Worm (Caenorhabditis elegans) whole organism, L1 larva: ENCODE results near the gene K09H11.4.

Source experiments
- C04F5.9 ChIP-seq: sonication (generic microtip); optimal IDR thresholded peaks from 2 replicates; lab custom pipeline; 2016; ENCODE audit warnings: missing genetic modification characterization, missing compliant biosample characterization
- C34B4.2 ChIP-seq: sonication (generic microtip); optimal IDR thresholded peaks from 2 replicates; lab custom pipeline; 2017; ENCODE audit warnings: mild to moderate bottlenecking, missing genetic modification characterization, missing compliant biosample characterization
- F16B12.6 ChIP-seq: fragments of 150-350 bp; optimal IDR thresholded peaks from 2 replicates; lab custom pipeline; 2014; ENCODE audit warnings: missing biosample characterization, missing genetic modification characterization
- Y116A8C.19 ChIP-seq: sonication (generic microtip); optimal IDR thresholded peaks from 2 replicates; lab custom pipeline; 2016; ENCODE audit warnings: missing compliant biosample characterization, missing genetic modification characterization, borderline replicate concordance
- blmp-1 ChIP-seq: fragments of 150-350 bp; optimal IDR thresholded peaks from 2 replicates; lab custom pipeline; 2014; ENCODE audit warnings: missing biosample characterization, missing genetic modification characterization
- ceh-63 ChIP-seq: fragments of 200-800 bp; sonication (Bioruptor generic); optimal IDR thresholded peaks from 2 replicates; lab custom pipeline; 2018; ENCODE audit warnings: mild to moderate bottlenecking, missing genetic modification characterization, missing compliant biosample characterization
- ceh-8 ChIP-seq: fragments of 200-800 bp; sonication (Bioruptor generic); optimal IDR thresholded peaks from 2 replicates; lab custom pipeline; 2018; ENCODE audit warnings: mild to moderate bottlenecking, missing genetic modification characterization, moderate library complexity, missing compliant biosample characterization
- ceh-88 ChIP-seq: fragments of 200-800 bp; sonication (Bioruptor generic); IDR thresholded peaks from 2 replicates; pipeline ENCODE4 v1.3.6; 2022; ENCODE audit warnings: missing genetic modification characterization, missing compliant biosample characterization
- ceh-90 ChIP-seq: sonication (generic microtip); optimal IDR thresholded peaks from 2 replicates; lab custom pipeline; 2016; ENCODE audit warnings: missing genetic modification characterization, missing compliant biosample characterization
- ces-1 ChIP-seq: fragments of 150-350 bp; optimal IDR thresholded peaks from 2 replicates; lab custom pipeline; 2014; ENCODE audit warnings: missing biosample characterization, missing genetic modification reagents, missing genetic modification characterization
- efl-1 ChIP-seq, 4 experiments: fragments of 150-350 bp; optimal IDR thresholded peaks in 3 of 4; peaks in 1 of 4; 1 replicate in 1 of 4; 2 replicates in 3 of 4; lab custom pipeline; 2014; ENCODE audit warnings: missing biosample characterization in 2 of 4, missing genetic modification characterization in 2 of 4, missing genetic modification reagents in 2 of 4
- egl-13 ChIP-seq: sonication (generic microtip); optimal IDR thresholded peaks from 2 replicates; lab custom pipeline; 2016; ENCODE audit warnings: missing genotype, missing genetic modification reagents, missing genetic modification characterization, missing compliant biosample characterization
- egl-27 ChIP-seq, 2 experiments: fragments of 150-350 bp in 1 of 2; sonication (generic microtip); optimal IDR thresholded peaks; 3 replicates each; lab custom pipeline; 2017 to 2018; ENCODE audit warnings: missing biosample characterization in 2 of 2, missing genetic modification characterization in 2 of 2, missing genetic modification reagents in 2 of 2
- elt-2 ChIP-seq: sonication (generic microtip); optimal IDR thresholded peaks from 2 replicates; lab custom pipeline; 2016; ENCODE audit warnings: missing genetic modification characterization, mild to moderate bottlenecking, inconsistent platforms, missing compliant biosample characterization, missing genetic modification reagents
- fkh-10 ChIP-seq: sonication (generic microtip); optimal IDR thresholded peaks from 2 replicates; lab custom pipeline; 2017; ENCODE audit warnings: missing biosample characterization, missing genetic modification reagents, missing genetic modification characterization
- fos-1 ChIP-seq: fragments of 150-350 bp; optimal IDR thresholded peaks from 2 replicates; lab custom pipeline; 2014; ENCODE audit warnings: missing biosample characterization, missing genetic modification characterization
- hlh-4 ChIP-seq: sonication (generic microtip); optimal IDR thresholded peaks from 2 replicates; lab custom pipeline; 2016; ENCODE audit warnings: mild to moderate bottlenecking, missing genetic modification characterization, missing compliant biosample characterization
- lin-13 ChIP-seq: fragments of 150-350 bp; optimal IDR thresholded peaks from 2 replicates; lab custom pipeline; 2014; ENCODE audit warnings: missing biosample characterization, missing genetic modification reagents, missing genetic modification characterization
- lin-15B ChIP-seq: fragments of 150-350 bp; sonication (generic microtip); optimal IDR thresholded peaks from 3 replicates; lab custom pipeline; 2014; ENCODE audit warnings: missing biosample characterization, missing genetic modification characterization
- lin-35 ChIP-seq, 2 experiments: fragments of 150-350 bp; optimal IDR thresholded peaks; 2 replicates each; lab custom pipeline; 2014; ENCODE audit warnings: missing biosample characterization in 2 of 2, missing genetic modification characterization in 2 of 2, missing genetic modification reagents in 2 of 2
- lin-39 ChIP-seq: fragments of 150-350 bp; optimal IDR thresholded peaks from 2 replicates; lab custom pipeline; 2014; ENCODE audit warnings: missing biosample characterization, missing genetic modification reagents, missing genetic modification characterization
- nhr-11 ChIP-seq: fragments of 150-350 bp; optimal IDR thresholded peaks from 2 replicates; lab custom pipeline; 2014; ENCODE audit warnings: missing biosample characterization, missing genetic modification characterization
- nhr-12 ChIP-seq: sonication (generic microtip); optimal IDR thresholded peaks from 2 replicates; lab custom pipeline; 2017; ENCODE audit warnings: missing biosample characterization, missing genetic modification characterization
- nhr-20 ChIP-seq: sonication (generic microtip); optimal IDR thresholded peaks from 2 replicates; lab custom pipeline; 2016; ENCODE audit warnings: mild to moderate bottlenecking, missing genetic modification characterization, missing compliant biosample characterization
- nhr-28 ChIP-seq: fragments of 150-350 bp; optimal IDR thresholded peaks from 2 replicates; lab custom pipeline; 2014; ENCODE audit warnings: missing biosample characterization, missing genetic modification characterization
- nhr-47 ChIP-seq: sonication (generic microtip); optimal IDR thresholded peaks from 2 replicates; lab custom pipeline; 2016; ENCODE audit warnings: mild to moderate bottlenecking, missing genetic modification characterization, moderate library complexity, missing compliant biosample characterization
- nhr-71 ChIP-seq: sonication (generic microtip); optimal IDR thresholded peaks from 2 replicates; lab custom pipeline; 2016; ENCODE audit warnings: mild to moderate bottlenecking, missing genetic modification characterization, moderate library complexity, missing compliant biosample characterization
- nhr-76 ChIP-seq: sonication (generic microtip); optimal IDR thresholded peaks from 2 replicates; lab custom pipeline; 2017; ENCODE audit warnings: missing biosample characterization, missing genetic modification characterization
- nhr-77 ChIP-seq: fragments of 150-350 bp; optimal IDR thresholded peaks from 2 replicates; lab custom pipeline; 2014; ENCODE audit warnings: missing biosample characterization, missing genetic modification characterization
- nhr-85 ChIP-seq: sonication (generic microtip); peaks from one replicate; lab custom pipeline; 2016; ENCODE audit warnings: missing genetic modification characterization, inconsistent platforms, missing compliant biosample characterization
- pax-3 ChIP-seq: fragments of 200-800 bp; sonication (Bioruptor generic); optimal IDR thresholded peaks from 2 replicates; lab custom pipeline; 2018; ENCODE audit warnings: mild to moderate bottlenecking, missing genetic modification characterization, moderate library complexity, missing compliant biosample characterization
- pqm-1 ChIP-seq: sonication (generic microtip); optimal IDR thresholded peaks from 3 replicates; lab custom pipeline; 2017; ENCODE audit warnings: missing biosample characterization, missing genetic modification characterization
- skn-1 ChIP-seq: fragments of 150-350 bp; optimal IDR thresholded peaks from 2 replicates; lab custom pipeline; 2014; ENCODE audit warnings: missing biosample characterization, missing genetic modification characterization
- snpc-4 ChIP-seq: fragments of 150-350 bp; optimal IDR thresholded peaks from 2 replicates; lab custom pipeline; 2014; ENCODE audit warnings: missing biosample characterization, missing genetic modification characterization
- sox-4 ChIP-seq: sonication (generic microtip); optimal IDR thresholded peaks from 2 replicates; lab custom pipeline; 2016; ENCODE audit warnings: missing genetic modification characterization, missing compliant biosample characterization
- sptf-1 ChIP-seq: fragments of 150-350 bp; optimal IDR thresholded peaks from 2 replicates; lab custom pipeline; 2014; ENCODE audit warnings: missing biosample characterization, missing genetic modification characterization
- unc-130 ChIP-seq: fragments of 150-350 bp; optimal IDR thresholded peaks from 2 replicates; lab custom pipeline; 2017; ENCODE audit warnings: missing biosample characterization, missing genetic modification characterization, inconsistent platforms
- unc-98 ChIP-seq: fragments of 200-800 bp; sonication (Bioruptor generic); IDR thresholded peaks from 2 replicates; pipeline ENCODE4 v1.3.6; 2022; ENCODE audit warnings: missing genetic modification characterization, missing compliant biosample characterization
- vab-15 ChIP-seq: sonication (generic microtip); optimal IDR thresholded peaks from 2 replicates; lab custom pipeline; 2017; ENCODE audit warnings: missing genotype, mild to moderate bottlenecking, missing genetic modification characterization, missing compliant biosample characterization
- zag-1 ChIP-seq: fragments of 150-350 bp; optimal IDR thresholded peaks from 2 replicates; lab custom pipeline; 2014; ENCODE audit warnings: missing biosample characterization, missing genetic modification characterization
- ztf-11 ChIP-seq, 2 experiments: sonication (generic microtip); optimal IDR thresholded peaks; 2 replicates each; lab custom pipeline; 2016 to 2017; ENCODE audit warnings: missing genetic modification characterization in 2 of 2, missing biosample characterization in 1 of 2, missing compliant biosample characterization in 1 of 2

Gene K09H11.4

ce11 chrV:5684534-5684933 lies 41.8 kb downstream of the K09H11.4 start, which contains the start of the genes hmgs-1 and F25B4.4 (continued):
- TF ChIP-seq sptf-1, result no peak
- TF ChIP-seq ceh-8, result peak; percentile 81
- peak; percentile 94 for TF ChIP-seq nhr-20
- TF ChIP-seq ces-1 (GFP tag; lab: Kevin White, UChicago), result no peak
- peak; percentile 21 for TF ChIP-seq zag-1 (tag; lab: Kevin White, UChicago)
- peak; percentile 84 for TF ChIP-seq fos-1 (tag; lab: Kevin White, UChicago)
- peak; percentile 25 for TF ChIP-seq elt-2 (tag; lab: Kevin White, UChicago)
- TF ChIP-seq vab-15 (tag; lab: Kevin White, UChicago), result peak; percentile 92
- TF ChIP-seq egl-27 (tag; optimal IDR thresholded peaks at IDR 0.05; lab: Kevin White, UChicago), result peak in 1 of 2 experiments; percentile 28
- peak; percentile 68 for TF ChIP-seq F16B12.6 (tag; lab: Kevin White, UChicago)
- peak; percentile 94 for TF ChIP-seq unc-130 (tag; lab: Kevin White, UChicago)
- TF ChIP-seq lin-13 (GFP tag; lab: Kevin White, UChicago), result peak; percentile 92
- peak; percentile 67 for TF ChIP-seq sox-4 (tag; lab: Kevin White, UChicago)
- TF ChIP-seq unc-98 (GFP tag; lab: Robert Waterston, UW), result peak; percentile 28; the same call in 1 of the 2 replicates
- peak; percentile 71 for TF ChIP-seq snpc-4 (tag; lab: Kevin White, UChicago)
- no peak for TF ChIP-seq C34B4.2 (tag; lab: Kevin White, UChicago)
- TF ChIP-seq C04F5.9 (tag; lab: Kevin White, UChicago), result peak; percentile 67
- TF ChIP-seq nhr-47 (tag; lab: Kevin White, UChicago), result peak; percentile 94
- peak; percentile 82 for TF ChIP-seq pax-3 (tag; lab: Kevin White, UChicago)
- TF ChIP-seq nhr-77, result peak; percentile 91
- no peak for TF ChIP-seq ceh-63 (GFP tag; lab: Kevin White, UChicago)
- peak; percentile 84 for TF ChIP-seq nhr-11 (tag; lab: Kevin White, UChicago)
- peak; percentile 79 for TF ChIP-seq fkh-10
- TF ChIP-seq lin-15B, result peak; percentile 92
- TF ChIP-seq egl-13 (tag; lab: Kevin White, UChicago), result peak; percentile 74
- no peak for TF ChIP-seq Y116A8C.19 (tag; lab: Kevin White, UChicago)
- peak; percentile 59 for TF ChIP-seq ceh-90
- peak; percentile 84 for TF ChIP-seq skn-1 (tag; lab: Kevin White, UChicago)
- TF ChIP-seq hlh-4 (tag; lab: Kevin White, UChicago), result no peak
- TF ChIP-seq nhr-28 (tag; lab: Kevin White, UChicago), result no peak
- TF ChIP-seq ceh-88 (GFP tag; lab: Robert Waterston, UW), result peak; percentile 79; the same call in 1 of the 2 replicates
- no peak for TF ChIP-seq pqm-1 (tag; lab: Kevin White, UChicago)

DNA sequence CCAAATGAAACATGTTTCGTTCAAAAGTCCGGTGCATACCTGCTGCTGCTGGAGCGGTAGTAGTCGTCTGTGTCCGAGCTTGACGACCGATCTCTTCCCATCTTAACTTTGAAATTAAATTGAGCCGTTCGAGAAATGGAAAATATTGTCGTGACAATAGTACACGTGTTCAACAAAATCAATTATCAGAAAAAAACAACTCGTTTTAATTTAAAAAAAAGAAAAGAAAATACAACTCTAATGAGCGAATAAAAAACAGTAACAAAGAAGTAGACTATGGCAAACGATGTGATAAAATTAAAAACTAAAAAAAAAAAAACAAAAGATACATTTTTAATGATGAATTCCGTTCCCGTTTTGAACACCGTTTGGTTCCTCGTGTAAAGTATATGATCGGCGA lies 43.8 kb downstream of the K09H11.4 start, which contains the start of gene prp-39:
TSS of gene prp-39 (minus strand) at position 101 of the 400 bp plus-strand sequence.
- TF ChIP-seq efl-1 (optimal IDR thresholded peaks at IDR 0.05; lab: Kevin White, UChicago) (no peak), efl-1 (GFP tag; optimal IDR thresholded peaks at IDR 0.05 in 1 of 2; lab: Kevin White, UChicago) (peak in 1 of 2 experiments; percentile 72), lin-39 (no peak)

ce11 chrV:5677947-5678346 lies 48.4 kb downstream of the K09H11.4 start:
- no peak for TF ChIP-seq lin-35 (GFP tag; optimal IDR thresholded peaks at IDR 0.05; lab: Kevin White, UChicago)
- no peak for TF ChIP-seq efl-1 (optimal IDR thresholded peaks at IDR 0.05; lab: Kevin White, UChicago)
- TF ChIP-seq efl-1 (GFP tag; optimal IDR thresholded peaks at IDR 0.05 in 1 of 2; lab: Kevin White, UChicago), result peak in 1 of 2 experiments; percentile 68

ce11 chrV:5676011-5676410 lies 50.4 kb downstream of the K09H11.4 start, which contains the start of gene pqn-13:
Gene pqn-13 (minus strand): TSS chrV:5676111.
- no peak for TF ChIP-seq blmp-1 (tag; lab: Kevin White, UChicago)
- no peak for TF ChIP-seq pax-3 (tag; lab: Kevin White, UChicago)
- TF ChIP-seq ztf-11 (tag; optimal IDR thresholded peaks at IDR 0.05; lab: Kevin White, UChicago), result no peak
- TF ChIP-seq fos-1 (tag; lab: Kevin White, UChicago), result no peak
- peak; percentile 8 for TF ChIP-seq nhr-85 (tag; lab: Kevin White, UChicago)
- TF ChIP-seq nhr-71 (tag; lab: Kevin White, UChicago), result no peak
- no peak for TF ChIP-seq nhr-12 (tag; lab: Kevin White, UChicago)
- no peak for TF ChIP-seq nhr-76 (tag; lab: Kevin White, UChicago)
- TF ChIP-seq ceh-63 (GFP tag; lab: Kevin White, UChicago), result no peak
